Fruit fly (Drosophila melanogaster): ENCODE data around the gene Hr38.

- TF ChIP-seq psq (optimal IDR thresholded peaks at IDR 0.05) (no peak), CG8478 (optimal IDR thresholded peaks at IDR 0.05) (no peak)
These were observed 20.9 kb upstream of the Hr38 start for dm6 chr2L:20735121-20735855.
